Fruit fly (Drosophila melanogaster): ENCODE measurements around the gene Dph4.

Gene Dph4

DNA sequence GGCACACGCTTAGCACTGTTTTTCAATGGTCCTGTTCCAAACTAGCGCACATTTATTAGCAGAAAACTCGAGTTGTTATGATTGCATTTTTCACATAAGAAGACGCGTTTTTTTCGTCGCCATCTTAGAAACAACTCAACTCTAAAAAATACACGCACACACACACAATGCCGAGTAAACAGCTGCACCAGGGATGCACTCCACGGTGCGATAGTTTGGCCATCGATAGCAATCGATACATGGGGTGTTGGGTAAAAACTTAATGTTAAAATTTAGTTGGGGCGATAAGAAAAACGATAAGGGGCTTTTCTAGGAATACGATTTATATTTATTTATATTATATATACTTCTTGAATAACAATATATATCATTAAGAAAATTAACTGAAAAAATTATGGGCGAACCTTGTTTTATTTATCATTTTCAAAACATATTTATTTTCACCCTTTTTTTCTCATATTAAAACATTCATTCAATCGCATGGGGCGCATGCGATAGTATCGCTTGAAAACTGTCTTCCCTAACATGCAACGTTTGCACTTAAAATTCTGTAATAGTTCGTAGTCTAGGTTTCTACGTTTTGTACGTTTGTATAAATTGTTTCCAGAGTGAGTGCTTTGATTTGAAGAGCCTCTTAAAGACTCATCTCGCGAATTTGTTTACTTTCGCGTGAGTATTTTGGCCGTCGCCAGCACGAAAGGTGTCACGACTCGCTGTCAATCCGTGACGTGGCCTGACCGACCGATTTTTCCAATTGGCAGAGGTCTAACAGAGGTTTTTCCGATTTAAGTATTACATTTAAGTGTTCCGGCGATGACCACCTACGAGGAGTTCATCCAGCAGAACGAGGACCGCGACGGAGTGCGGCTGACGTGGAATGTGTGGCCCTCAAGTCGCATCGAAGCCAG is 24.9 kb upstream of the Dph4 start, which contains the start of the genes MTA1-like and Sec23:
MTA1-like (minus strand) TSS at position 170 of the 908 bp plus-strand sequence.
Sec23 (plus strand) TSS at position 497 of the 908 bp plus-strand sequence.
- TF ChIP-seq CG32006 (GFP tag; optimal IDR thresholded peaks at IDR 0.05) (peak; percentile 66), Ets21C (GFP tag; optimal IDR thresholded peaks at IDR 0.05) (peak; percentile 62), Blimp-1 (GFP tag; optimal IDR thresholded peaks at IDR 0.05) (no peak), CG3919 (GFP tag; optimal IDR thresholded peaks at IDR 0.05) (peak; percentile 49), spab (GFP tag; optimal IDR thresholded peaks at IDR 0.05) (no peak), CG10631 (GFP tag; optimal IDR thresholded peaks at IDR 0.05) (peak; percentile 77), Eip75B (GFP tag; optimal IDR thresholded peaks at IDR 0.05) (no peak), CG6792 (GFP tag; optimal IDR thresholded peaks at IDR 0.05) (peak; percentile 58), CG11294 (GFP tag; IDR thresholded peaks at IDR 0.05) (0 out of 2 replicates have a peak, but pooled peaks have one; percentile 11), Sox102F (GFP tag; optimal IDR thresholded peaks at IDR 0.05) (peak; percentile 58), CG9139 (GFP tag; optimal IDR thresholded peaks at IDR 0.05) (no peak), CG11762 (GFP tag; optimal IDR thresholded peaks at IDR 0.05; ENCODE audit: insufficient read depth) (peak; percentile 29), Met (GFP tag; optimal IDR thresholded peaks at IDR 0.05) (peak; percentile 44), svp (GFP tag) (peak; percentile 88), CG6163 (GFP tag; IDR thresholded peaks at IDR 0.05) (peak; percentile 31; the same call in 1 of the 3 replicates), OdsH (GFP tag; optimal IDR thresholded peaks at IDR 0.05) (peak; percentile 76), lz (GFP tag; optimal IDR thresholded peaks at IDR 0.05) (peak; percentile 58), achi (GFP tag; optimal IDR thresholded peaks at IDR 0.05) (peak; percentile 63), CG7368 (GFP tag; optimal IDR thresholded peaks at IDR 0.05) (no peak), Smox (GFP tag; optimal IDR thresholded peaks at IDR 0.05) (peak; percentile 45), CG10669 (GFP tag; optimal IDR thresholded peaks at IDR 0.05) (peak; percentile 21), eg (GFP tag; IDR thresholded peaks at IDR 0.05) (0 out of 3 replicates have a peak, but pooled peaks have one; percentile 38), CG3032 (tag; optimal IDR thresholded peaks at IDR 0.05) (peak; percentile 54), Gug (GFP tag; IDR thresholded peaks at IDR 0.05) (peak; percentile 11; the same call in 1 of the 2 replicates), fkh (GFP tag; optimal IDR thresholded peaks at IDR 0.05) (peak; percentile 91), CG8119 (GFP tag; IDR thresholded peaks at IDR 0.05) (no peak), ss (GFP tag; optimal IDR thresholded peaks at IDR 0.05) (peak; percentile 21 to 28), CG8632 (GFP tag; optimal IDR thresholded peaks at IDR 0.05) (peak; percentile 61), CG6276 (GFP tag; optimal IDR thresholded peaks at IDR 0.05) (no peak), dac (GFP tag; optimal IDR thresholded peaks at IDR 0.05) (no peak), Eip78C (GFP tag) (peak; percentile 57), fd85E (GFP tag; optimal IDR thresholded peaks at IDR 0.05) (no peak), CG34406 (GFP tag; optimal IDR thresholded peaks at IDR 0.05) (peak; percentile 50), Lpt (GFP tag; optimal IDR thresholded peaks at IDR 0.05) (peak; percentile 4), salr (GFP tag; optimal IDR thresholded peaks at IDR 0.05) (peak; percentile 35 to 59), Hr4 (GFP tag; optimal IDR thresholded peaks at IDR 0.05) (peak; percentile 61), fd59A (GFP tag; optimal IDR thresholded peaks at IDR 0.05) (peak; percentile 18), Hr39 (GFP tag; optimal IDR thresholded peaks at IDR 0.05) (peak; percentile 68), Sox15 (GFP tag; optimal IDR thresholded peaks at IDR 0.05) (peak; percentile 43), vri (GFP tag; optimal IDR thresholded peaks at IDR 0.05) (peak; percentile 28), CG15336 (GFP tag; IDR thresholded peaks at IDR 0.05) (no peak), CG11902 (GFP tag; optimal IDR thresholded peaks at IDR 0.05) (peak; percentile 49), CG6808 (GFP tag; optimal IDR thresholded peaks at IDR 0.05) (no peak), pdm3 (GFP tag; optimal IDR thresholded peaks at IDR 0.05) (peak; percentile 44), CG8319 (GFP tag; optimal IDR thresholded peaks at IDR 0.05) (peak; percentile 34), net (GFP tag; optimal IDR thresholded peaks at IDR 0.05) (peak; percentile 34), CG1621 (tag; optimal IDR thresholded peaks at IDR 0.05) (no peak), CG6854 (GFP tag; optimal IDR thresholded peaks at IDR 0.05) (peak; percentile 12), topi (GFP tag; optimal IDR thresholded peaks at IDR 0.05) (peak; percentile 40), esn (GFP tag; optimal IDR thresholded peaks at IDR 0.05) (peak; percentile 73)

Measured in whole organism, prepupa.